Worm (Caenorhabditis elegans) whole organism, mixed stage, embryonic: ENCODE data around the gene C25G4.2.

Experiments
- M03D4.4 ChIP-seq: sonication (generic microtip); optimal IDR thresholded peaks from 2 replicates; lab custom pipeline; 2017; ENCODE audit warnings: mild to moderate bottlenecking, missing genetic modification characterization, missing compliant biosample characterization
- bed-3 ChIP-seq: fragments of 200-800 bp; sonication (Bioruptor generic); optimal IDR thresholded peaks from 3 replicates; lab custom pipeline; 2018; ENCODE audit warnings: mild to moderate bottlenecking, missing genetic modification characterization, moderate library complexity, missing compliant biosample characterization
- blmp-1 ChIP-seq: fragments of 150-350 bp; optimal IDR thresholded peaks from 2 replicates; lab custom pipeline; 2014; ENCODE audit warnings: missing biosample characterization, missing genetic modification characterization
- ceh-39 ChIP-seq: fragments of 150-350 bp; optimal IDR thresholded peaks from 2 replicates; lab custom pipeline; 2014; ENCODE audit warnings: missing biosample characterization, missing genetic modification characterization
- ceh-43 ChIP-seq: fragments of 200-800 bp; sonication (Bioruptor generic); optimal IDR thresholded peaks from 2 replicates; lab custom pipeline; 2018; ENCODE audit warnings: mild to moderate bottlenecking, missing genetic modification characterization, moderate library complexity, missing compliant biosample characterization
- ceh-83 ChIP-seq: fragments of 200-800 bp; sonication (Bioruptor generic); optimal IDR thresholded peaks from 2 replicates; lab custom pipeline; 2018; ENCODE audit warnings: mild to moderate bottlenecking, missing genetic modification characterization, missing compliant biosample characterization
- ces-1 ChIP-seq: fragments of 150-350 bp; optimal IDR thresholded peaks from 2 replicates; lab custom pipeline; 2014; ENCODE audit warnings: missing biosample characterization, missing genetic modification reagents, missing genetic modification characterization
- cnd-1 ChIP-seq: fragments of 200-800 bp; sonication (Bioruptor generic); optimal IDR thresholded peaks from 2 replicates; lab custom pipeline; 2018; ENCODE audit warnings: mild to moderate bottlenecking, missing genetic modification characterization, missing compliant biosample characterization
- drap-1 ChIP-seq: fragments of 200-800 bp; sonication (Bioruptor generic); optimal IDR thresholded peaks from 3 replicates; lab custom pipeline; 2018; ENCODE audit warnings: mild to moderate bottlenecking, missing genetic modification characterization, missing compliant biosample characterization
- elt-1 ChIP-seq: sonication (generic microtip); optimal IDR thresholded peaks from 2 replicates; lab custom pipeline; 2017; ENCODE audit warnings: missing genetic modification characterization, mild to moderate bottlenecking, missing compliant biosample characterization, antibody characterized with exemption, moderate library complexity, borderline replicate concordance; ENCODE audit not compliant: insufficient read depth
- elt-3 ChIP-seq: fragments of 150-350 bp; optimal IDR thresholded peaks from 2 replicates; lab custom pipeline; 2014; ENCODE audit warnings: missing biosample characterization, missing genetic modification characterization
- flh-1 ChIP-seq: fragments of 200-800 bp; sonication (Bioruptor generic); optimal IDR thresholded peaks from 2 replicates; lab custom pipeline; 2018; ENCODE audit warnings: mild to moderate bottlenecking, missing genetic modification characterization, moderate library complexity, missing compliant biosample characterization
- ham-2 ChIP-seq: fragments of 200-800 bp; sonication (Bioruptor generic); optimal IDR thresholded peaks from 2 replicates; lab custom pipeline; 2018; ENCODE audit warnings: mild to moderate bottlenecking, missing genetic modification characterization, missing compliant biosample characterization
- hlh-1 ChIP-seq: fragments of 150-350 bp; optimal IDR thresholded peaks from 2 replicates; lab custom pipeline; 2014; ENCODE audit warnings: missing biosample characterization, missing genetic modification reagents, missing genetic modification characterization
- lin-13 ChIP-seq: fragments of 150-350 bp; optimal IDR thresholded peaks from 2 replicates; lab custom pipeline; 2014; ENCODE audit warnings: missing biosample characterization, missing genetic modification characterization
- lin-32 ChIP-seq: fragments of 200-800 bp; sonication (Bioruptor generic); optimal IDR thresholded peaks from 2 replicates; lab custom pipeline; 2018; ENCODE audit warnings: mild to moderate bottlenecking, missing genetic modification characterization, missing compliant biosample characterization
- lsy-2 ChIP-seq: fragments of 150-350 bp; optimal IDR thresholded peaks from 2 replicates; lab custom pipeline; 2014; ENCODE audit warnings: missing biosample characterization, missing genetic modification characterization
- mab-5 ChIP-seq: fragments of 150-350 bp; optimal IDR thresholded peaks from 2 replicates; lab custom pipeline; 2014; ENCODE audit warnings: missing biosample characterization, missing genetic modification characterization
- mep-1 ChIP-seq: fragments of 150-350 bp; optimal IDR thresholded peaks from 2 replicates; lab custom pipeline; 2017; ENCODE audit warnings: missing biosample characterization, missing genetic modification reagents, missing genetic modification characterization, inconsistent platforms
- mls-2 ChIP-seq: sonication (generic microtip); optimal IDR thresholded peaks from 2 replicates; lab custom pipeline; 2016; ENCODE audit warnings: mild to moderate bottlenecking, missing genetic modification characterization, moderate library complexity, missing compliant biosample characterization
- nhr-12 ChIP-seq: fragments of 150-350 bp; optimal IDR thresholded peaks from 2 replicates; lab custom pipeline; 2014; ENCODE audit warnings: missing biosample characterization, missing genetic modification characterization
- nhr-2 ChIP-seq: fragments of 150-350 bp; optimal IDR thresholded peaks from 2 replicates; lab custom pipeline; 2014; ENCODE audit warnings: missing biosample characterization, missing genetic modification characterization
- nhr-237 ChIP-seq: fragments of 150-350 bp; optimal IDR thresholded peaks from 2 replicates; lab custom pipeline; 2014; ENCODE audit warnings: missing biosample characterization, missing genetic modification characterization
- nhr-28 ChIP-seq: fragments of 150-350 bp; optimal IDR thresholded peaks from 2 replicates; lab custom pipeline; 2014; ENCODE audit warnings: missing biosample characterization, missing genetic modification characterization
- nhr-76 ChIP-seq: sonication (generic microtip); optimal IDR thresholded peaks from 2 replicates; lab custom pipeline; 2017; ENCODE audit warnings: missing biosample characterization, missing genetic modification characterization
- pha-4 ChIP-seq: fragments of 150-350 bp; optimal IDR thresholded peaks from 2 replicates; lab custom pipeline; 2018; ENCODE audit warnings: missing biosample characterization, missing genetic modification reagents, missing genetic modification characterization
- snpc-4 ChIP-seq: fragments of 150-350 bp; optimal IDR thresholded peaks from 2 replicates; lab custom pipeline; 2014; ENCODE audit warnings: missing biosample characterization, missing genetic modification characterization
- sptf-1 ChIP-seq: sonication (generic microtip); optimal IDR thresholded peaks from 2 replicates; lab custom pipeline; 2017; ENCODE audit warnings: mild to moderate bottlenecking, missing genetic modification characterization, moderate library complexity, missing compliant biosample characterization
- tbx-8 ChIP-seq: fragments of 200-800 bp; sonication (Bioruptor generic); optimal IDR thresholded peaks from 2 replicates; lab custom pipeline; 2018; ENCODE audit warnings: mild to moderate bottlenecking, missing genetic modification characterization, moderate library complexity, missing compliant biosample characterization
- unc-120 ChIP-seq: sonication (generic microtip); optimal IDR thresholded peaks from 2 replicates; lab custom pipeline; 2017; ENCODE audit warnings: missing genetic modification characterization, missing compliant biosample characterization; ENCODE audit not compliant: poor library complexity, severe bottlenecking
- unc-39 ChIP-seq: fragments of 150-350 bp; optimal IDR thresholded peaks from 2 replicates; lab custom pipeline; 2014; ENCODE audit warnings: missing biosample characterization, missing genetic modification characterization
- unc-62 ChIP-seq: fragments of 150-350 bp; optimal IDR thresholded peaks from 2 replicates; lab custom pipeline; 2014; ENCODE audit warnings: missing biosample characterization, missing genetic modification reagents, missing genetic modification characterization
- zip-8 ChIP-seq: fragments of 150-350 bp; optimal IDR thresholded peaks from 2 replicates; lab custom pipeline; 2014; ENCODE audit warnings: missing biosample characterization, missing genetic modification characterization
- ztf-11 ChIP-seq: fragments of 150-350 bp; optimal IDR thresholded peaks from 2 replicates; lab custom pipeline; 2014; ENCODE audit warnings: missing biosample characterization, missing genetic modification characterization

Gene C25G4.2

DNA sequence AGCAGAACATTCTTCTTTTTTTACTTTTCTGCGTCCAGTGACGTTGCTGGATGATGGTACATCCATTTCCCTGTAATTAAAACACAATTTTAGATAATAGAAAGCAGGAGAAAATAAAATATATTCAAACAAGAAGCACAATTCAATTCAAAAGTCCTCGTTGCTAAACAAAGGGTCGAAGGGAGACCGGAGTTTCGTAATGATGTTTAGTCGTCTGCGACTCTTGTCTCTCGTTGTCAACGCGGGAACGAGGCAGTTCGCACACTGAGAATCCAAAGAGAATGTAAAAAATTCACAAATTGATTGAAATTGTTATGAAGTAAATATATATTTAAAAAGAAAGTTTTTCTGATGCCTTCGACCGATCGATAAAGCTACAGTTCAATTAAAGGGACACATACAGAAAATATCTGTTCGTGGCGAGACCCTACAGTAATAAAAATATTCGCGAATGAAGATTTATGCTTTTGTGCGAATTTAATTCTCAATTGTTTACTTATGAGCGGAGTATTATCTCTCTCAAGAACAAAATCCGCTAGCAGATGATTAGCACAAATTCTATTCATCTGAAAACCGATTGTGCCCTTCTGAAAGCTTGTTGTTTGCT lies 7.5 kb upstream of the C25G4.2 start, which contains the start of gene dpy-26:
dpy-26 (minus strand) TSS at position 111 of the 607 bp plus-strand sequence.
- no peak for TF ChIP-seq ceh-43
- no peak for TF ChIP-seq snpc-4 (tag; lab: Kevin White, UChicago)
- TF ChIP-seq nhr-12, result no peak
- no peak for TF ChIP-seq elt-3 (tag; lab: Kevin White, UChicago)
- TF ChIP-seq elt-1 (tag; lab: Kevin White, UChicago), result no peak
- no peak for TF ChIP-seq ham-2 (GFP tag; lab: Kevin White, UChicago)
- no peak for TF ChIP-seq flh-1 (GFP tag; lab: Kevin White, UChicago)
- no peak for TF ChIP-seq nhr-237 (tag; lab: Kevin White, UChicago)
- TF ChIP-seq lin-32 (GFP tag; lab: Kevin White, UChicago), result no peak
- TF ChIP-seq lin-13, result no peak
- TF ChIP-seq nhr-2 (tag; lab: Kevin White, UChicago), result no peak
- TF ChIP-seq blmp-1 (tag; lab: Kevin White, UChicago), result no peak
- TF ChIP-seq drap-1 (GFP tag; lab: Kevin White, UChicago), result no peak
- peak; percentile 58 for TF ChIP-seq mep-1 (tag; lab: Kevin White, UChicago)
- no peak for TF ChIP-seq mab-5 (tag; lab: Kevin White, UChicago)
- no peak for TF ChIP-seq cnd-1 (tag; lab: Kevin White, UChicago)
- TF ChIP-seq M03D4.4 (tag; lab: Kevin White, UChicago), result no peak
- TF ChIP-seq unc-39, result no peak
- peak; percentile 25 for TF ChIP-seq lsy-2 (tag; lab: Kevin White, UChicago)
- no peak for TF ChIP-seq ces-1 (GFP tag; lab: Kevin White, UChicago)
- TF ChIP-seq zip-8 (tag; lab: Kevin White, UChicago), result no peak
- TF ChIP-seq pha-4 (tag; lab: Kevin White, UChicago), result peak; percentile 6
- TF ChIP-seq nhr-28 (tag; lab: Kevin White, UChicago), result no peak
- TF ChIP-seq ceh-39 (tag; lab: Kevin White, UChicago), result peak; percentile 17
- TF ChIP-seq tbx-8 (GFP tag; lab: Kevin White, UChicago), result no peak
- no peak for TF ChIP-seq nhr-76 (tag; lab: Kevin White, UChicago)
- no peak for TF ChIP-seq ceh-83

DNA sequence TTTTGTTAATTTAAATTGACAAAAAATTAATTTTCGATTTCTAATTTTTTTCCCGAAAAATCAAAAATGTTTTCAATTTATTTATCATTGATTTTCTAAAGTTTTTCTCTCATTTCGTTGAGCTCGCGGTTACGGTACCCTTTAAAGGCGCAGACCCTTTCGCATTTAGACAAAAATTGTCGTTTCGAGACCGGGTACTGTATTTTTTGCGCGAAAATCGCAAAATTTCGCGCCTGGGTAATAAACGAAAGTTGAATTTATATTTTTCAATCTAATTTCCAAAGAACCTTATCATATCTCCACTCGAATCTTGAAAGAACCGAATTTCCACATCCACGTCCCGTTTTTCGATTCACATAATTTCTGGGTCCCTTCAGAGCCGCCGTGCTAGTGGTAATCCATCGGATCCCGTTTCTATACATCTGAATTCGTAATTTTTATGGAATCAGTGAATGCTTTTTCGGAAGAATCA lies 1.7 kb upstream of the C25G4.2 start, which contains the start of gene C25G4.3:
C25G4.3 (minus strand) TSS at position 422 of the 472 bp plus-strand sequence.
- TF ChIP-seq bed-3 (GFP tag; lab: Kevin White, UChicago), result no peak
- TF ChIP-seq ceh-43, result no peak
- TF ChIP-seq pha-4 (tag; lab: Kevin White, UChicago), result no peak
- no peak for TF ChIP-seq elt-1 (tag; lab: Kevin White, UChicago)
- TF ChIP-seq nhr-76 (tag; lab: Kevin White, UChicago), result no peak
- TF ChIP-seq lsy-2 (tag; lab: Kevin White, UChicago), result no peak
- no peak for TF ChIP-seq unc-39
- TF ChIP-seq unc-62, result no peak
- TF ChIP-seq lin-13, result no peak
- TF ChIP-seq ces-1 (GFP tag; lab: Kevin White, UChicago), result no peak
- no peak for TF ChIP-seq sptf-1 (tag; lab: Kevin White, UChicago)
- TF ChIP-seq elt-3 (tag; lab: Kevin White, UChicago), result no peak
- no peak for TF ChIP-seq tbx-8 (GFP tag; lab: Kevin White, UChicago)
- no peak for TF ChIP-seq mls-2 (tag; lab: Kevin White, UChicago)
- no peak for TF ChIP-seq unc-120
- TF ChIP-seq ham-2 (GFP tag; lab: Kevin White, UChicago), result no peak

DNA sequence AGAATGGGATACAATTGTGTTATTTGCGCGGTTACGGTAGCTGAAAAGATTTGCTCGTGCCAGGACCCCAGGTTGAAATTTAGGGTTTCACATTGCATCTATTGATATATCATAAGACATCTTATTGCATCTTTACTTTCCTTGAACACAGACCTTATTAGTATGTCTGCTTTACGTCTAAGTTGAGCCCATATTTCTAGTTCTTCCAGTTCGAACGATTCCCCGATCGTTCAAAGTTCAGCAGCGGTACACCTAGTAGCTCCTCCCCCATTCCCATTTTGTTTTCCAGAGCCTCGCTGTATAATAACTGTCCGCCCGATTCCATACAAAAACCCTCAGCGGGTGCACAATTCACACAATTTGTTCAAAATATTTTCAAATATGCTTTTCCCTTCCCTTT lies 2.1 kb downstream of the C25G4.2 start, which contains the start of gene C25G4.17:
C25G4.17 (plus strand) TSS at position 301 of the 400 bp plus-strand sequence.
- TF ChIP-seq hlh-1 (tag; lab: Kevin White, UChicago), result no peak
- TF ChIP-seq lin-32 (GFP tag; lab: Kevin White, UChicago), result no peak
- no peak for TF ChIP-seq zip-8 (tag; lab: Kevin White, UChicago)
- TF ChIP-seq unc-120, result no peak
- no peak for TF ChIP-seq nhr-2 (tag; lab: Kevin White, UChicago)
- TF ChIP-seq M03D4.4 (tag; lab: Kevin White, UChicago), result no peak
- no peak for TF ChIP-seq lsy-2 (tag; lab: Kevin White, UChicago)
- no peak for TF ChIP-seq mep-1 (tag; lab: Kevin White, UChicago)
- TF ChIP-seq blmp-1 (tag; lab: Kevin White, UChicago), result no peak
- no peak for TF ChIP-seq ceh-43
- TF ChIP-seq elt-3 (tag; lab: Kevin White, UChicago), result no peak
- no peak for TF ChIP-seq ceh-39 (tag; lab: Kevin White, UChicago)
- TF ChIP-seq nhr-12, result no peak
- TF ChIP-seq ztf-11, result no peak
- no peak for TF ChIP-seq nhr-28 (tag; lab: Kevin White, UChicago)
- TF ChIP-seq sptf-1 (tag; lab: Kevin White, UChicago), result no peak
- no peak for TF ChIP-seq ham-2 (GFP tag; lab: Kevin White, UChicago)
- TF ChIP-seq bed-3 (GFP tag; lab: Kevin White, UChicago), result no peak
- TF ChIP-seq, all 35 proteins: peak for 0
